Worm (Caenorhabditis elegans): ENCODE results near the gene R52.4.

Gene R52.4

DNA sequence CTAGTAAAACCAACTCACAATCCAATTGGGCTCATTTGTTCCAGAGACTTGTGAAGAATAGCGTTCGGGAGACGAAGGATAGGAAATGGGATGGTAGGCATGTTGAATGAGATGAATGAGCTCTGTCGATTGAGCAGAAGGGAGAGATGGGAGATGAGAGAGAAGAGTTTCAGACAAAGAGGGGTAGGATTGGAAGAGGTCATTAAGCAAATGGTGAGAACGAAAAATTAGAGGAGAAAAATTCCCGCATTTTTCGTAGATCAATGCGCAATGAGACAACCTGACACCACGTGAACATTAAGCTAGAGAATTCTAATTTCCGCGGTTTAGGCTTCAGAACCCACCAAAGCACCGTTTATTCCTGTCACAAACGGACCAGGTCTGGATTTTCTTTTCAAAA, 44.2 kb downstream of the R52.4 start, which contains the start of gene F07E5.13:
TSS of gene F07E5.13 (minus strand) at position 101 of the 400 bp plus-strand sequence.
- TF ChIP-seq rpc-1 (optimal IDR thresholded peaks at IDR 0.05) (no peak), rpc-1 (tag; optimal IDR thresholded peaks at IDR 0.05) (no peak), mxl-1 (tag; optimal IDR thresholded peaks at IDR 0.05) (no peak), mel-28 (tag; optimal IDR thresholded peaks at IDR 0.05; ENCODE audit: borderline replicate concordance) (no peak), fkh-3 (tag; optimal IDR thresholded peaks at IDR 0.05) (no peak), die-1 (tag; optimal IDR thresholded peaks at IDR 0.05) (no peak), C06A6.2 (GFP tag; conservative IDR thresholded peaks at IDR 0.05) (no peak), tbp1 (GFP tag; optimal IDR thresholded peaks at IDR 0.05) (no peak), attf-5 (GFP tag; optimal IDR thresholded peaks at IDR 0.05) (no peak), nhr-120 (GFP tag; IDR thresholded peaks at IDR 0.05) (no peak), ztf-6 (GFP tag; IDR thresholded peaks at IDR 0.05) (no peak), ccch-3 (GFP tag; optimal IDR thresholded peaks at IDR 0.05) (no peak), nfya-1 (tag; optimal IDR thresholded peaks at IDR 0.05; ENCODE audit: borderline replicate concordance, insufficient read depth) (no peak)

DNA sequence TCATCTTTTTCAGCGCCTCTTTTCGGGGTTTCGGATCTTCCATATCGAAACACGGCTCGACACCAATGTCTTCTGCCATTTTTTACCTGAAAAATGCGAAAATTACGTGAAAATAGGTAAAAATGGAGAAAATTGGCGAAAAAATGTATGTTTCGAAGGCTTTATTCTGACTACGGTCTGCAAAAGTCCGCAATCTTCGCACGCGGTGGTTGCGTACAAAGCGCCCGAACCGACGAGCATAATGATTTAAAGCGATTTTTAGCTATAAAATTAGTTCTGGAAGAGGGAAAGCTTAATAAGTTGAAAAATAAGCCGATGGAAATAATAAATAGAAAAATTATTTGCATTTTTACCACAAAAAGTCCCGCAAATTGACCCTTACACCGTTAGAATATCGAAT, 49.2 kb downstream of the R52.4 start, which contains the start of gene F07E5.5:
TSS of gene F07E5.5 (minus strand) at position 86 of the 400 bp plus-strand sequence.
- TF ChIP-seq hmg-1.2 (GFP tag; IDR thresholded peaks at IDR 0.05) (peak; percentile 45; the same call in 1 of the 2 replicates), bed-1 (GFP tag; IDR thresholded peaks at IDR 0.05) (no peak), lin-54 (GFP tag; optimal IDR thresholded peaks at IDR 0.05) (peak; percentile 18), tbp1 (GFP tag; optimal IDR thresholded peaks at IDR 0.05) (peak; percentile 12), mcd-1 (GFP tag; IDR thresholded peaks at IDR 0.05) (peak; percentile 63), attf-3 (GFP tag; conservative IDR thresholded peaks at IDR 0.05) (peak; percentile 20; the same call in 1 of the 2 replicates), attf-5 (GFP tag; optimal IDR thresholded peaks at IDR 0.05) (peak; percentile 1), nfya-1 (tag; optimal IDR thresholded peaks at IDR 0.05; ENCODE audit: borderline replicate concordance, insufficient read depth) (no peak), F49E8.2 (tag; optimal IDR thresholded peaks at IDR 0.05; ENCODE audit: insufficient read depth) (no peak), hlh-26 (GFP tag; conservative IDR thresholded peaks at IDR 0.05) (no peak), D2030.7 (GFP tag; IDR thresholded peaks at IDR 0.05) (peak; percentile 37; the same call in 1 of the 2 replicates), him-1 (tag; optimal IDR thresholded peaks at IDR 0.05) (no peak), ccch-3 (GFP tag; optimal IDR thresholded peaks at IDR 0.05) (no peak), dox-1 (GFP tag; IDR thresholded peaks at IDR 0.05) (peak; percentile 49; the same call in 1 of the 2 replicates), athp-1 (tag; optimal IDR thresholded peaks at IDR 0.05) (peak; percentile 5), gei-17 (GFP tag; optimal IDR thresholded peaks at IDR 0.05) (no peak), efl-1 (GFP tag; optimal IDR thresholded peaks at IDR 0.05) (peak; percentile 16), lsl-1 (GFP tag; optimal IDR thresholded peaks at IDR 0.05) (peak; percentile 82)

Measured in whole organism, young adult.